Worm (Caenorhabditis elegans): ENCODE measurements around the gene pkc-2.

DNA sequence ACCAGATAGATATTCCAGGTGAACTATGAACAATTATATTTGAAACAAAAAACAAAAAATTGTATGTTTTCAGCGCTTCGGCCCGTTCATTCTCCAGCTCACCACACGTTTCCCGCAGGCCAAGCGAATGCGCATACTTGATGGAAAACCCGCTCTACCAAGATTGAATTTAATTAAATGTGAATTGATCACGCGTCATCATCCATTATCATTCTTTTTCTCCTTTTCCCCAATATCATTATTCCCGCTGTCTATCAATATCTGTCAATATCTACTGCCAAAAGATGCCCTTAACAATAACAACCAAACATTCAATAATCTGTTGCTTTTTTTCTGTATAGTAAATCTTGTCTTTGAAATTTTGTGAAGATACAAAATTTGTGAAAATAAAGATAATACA, 28.4 kb upstream of the pkc-2 start:
- no peak for TF ChIP-seq tbx-2 (tag; optimal IDR thresholded peaks at IDR 0.05)
- no peak for TF ChIP-seq aly-2 (tag; optimal IDR thresholded peaks at IDR 0.05)
- TF ChIP-seq sea-2 (GFP tag; optimal IDR thresholded peaks at IDR 0.05) = no peak
- TF ChIP-seq skn-1 (tag; optimal IDR thresholded peaks at IDR 0.05) = no peak
- no peak for TF ChIP-seq elt-1 (tag; optimal IDR thresholded peaks at IDR 0.05)
- no peak for TF ChIP-seq unc-39 (tag; optimal IDR thresholded peaks at IDR 0.05)
- TF ChIP-seq snpc-4 (tag; optimal IDR thresholded peaks at IDR 0.05) = no peak
- no peak for TF ChIP-seq ama-1 (optimal IDR thresholded peaks at IDR 0.05)
- no peak for TF ChIP-seq nhr-11 (tag; optimal IDR thresholded peaks at IDR 0.05)

Data from whole organism, L3 larva.